Fruit fly (Drosophila melanogaster): ENCODE measurements around the gene CG6661.

CG6661 gene

DNA sequence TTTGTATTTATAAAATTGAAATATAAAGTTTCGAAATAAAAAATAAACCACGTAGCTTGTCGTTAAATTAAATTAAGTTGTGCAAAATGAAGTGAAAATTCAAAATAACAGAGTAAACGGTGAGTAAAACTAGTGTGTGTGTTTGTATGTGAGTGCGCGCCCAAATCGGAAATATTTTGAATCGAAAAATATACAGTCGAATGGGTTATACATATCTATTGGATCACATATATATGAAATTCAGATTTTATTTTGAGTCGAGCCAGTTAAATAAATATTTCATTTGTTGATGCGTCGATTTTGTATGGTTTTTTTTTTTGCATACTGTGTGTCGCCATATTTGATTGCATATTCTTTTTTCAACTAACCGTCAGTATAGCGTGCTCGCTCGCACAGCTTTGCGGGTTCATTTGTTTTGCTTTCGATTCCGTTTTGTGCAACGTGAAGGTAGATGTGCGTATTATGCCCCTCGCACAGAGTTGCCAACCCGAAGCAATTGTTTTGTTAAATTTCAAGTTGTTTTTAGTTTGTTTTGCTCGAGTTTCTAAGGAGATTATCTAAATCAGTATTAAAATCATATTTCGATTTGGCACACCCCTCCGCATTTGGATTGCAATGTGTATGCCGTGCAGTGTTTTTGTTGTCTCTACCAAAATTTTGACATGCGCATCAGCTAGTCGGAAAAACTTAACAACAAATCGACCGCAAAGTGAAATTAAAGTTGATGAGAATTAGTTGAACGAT is 31.1 kb upstream of the CG6661 start (continued):
- TF ChIP-seq sim (GFP tag; IDR thresholded peaks at IDR 0.05) (no peak), CG10654 (GFP tag; optimal IDR thresholded peaks at IDR 0.05) (no peak), eyg (GFP tag; optimal IDR thresholded peaks at IDR 0.05) (no peak), nerfin-1 (tag; optimal IDR thresholded peaks at IDR 0.05) (no peak), ind (GFP tag; optimal IDR thresholded peaks at IDR 0.05) (no peak), nom (GFP tag; optimal IDR thresholded peaks at IDR 0.05) (peak; percentile 37), Ravus (GFP tag; IDR thresholded peaks at IDR 0.05) (no peak), CG7963 (GFP tag; IDR thresholded peaks at IDR 0.05; ENCODE audit: partially characterized antibody) (no peak), CG4854 (GFP tag; optimal IDR thresholded peaks at IDR 0.05) (no peak), CG16779 (GFP tag; IDR thresholded peaks at IDR 0.05) (no peak), CG14441 (GFP tag; IDR thresholded peaks at IDR 0.05) (no peak), Dip3 (GFP tag; optimal IDR thresholded peaks at IDR 0.05) (peak; percentile 31), CG4360 (GFP tag; IDR thresholded peaks at IDR 0.05) (no peak), Lim3 (GFP tag; IDR thresholded peaks at IDR 0.05) (no peak), fd3F (GFP tag; optimal IDR thresholded peaks at IDR 0.05) (no peak), CG8089 (GFP tag; optimal IDR thresholded peaks at IDR 0.05) (no peak), CG8765 (GFP tag; IDR thresholded peaks at IDR 0.05) (no peak), gce (GFP tag; IDR thresholded peaks at IDR 0.05) (no peak), HHEX (GFP tag; optimal IDR thresholded peaks at IDR 0.05) (no peak), CG34376 (GFP tag; optimal IDR thresholded peaks at IDR 0.05) (no peak), CG1832 (GFP tag; optimal IDR thresholded peaks at IDR 0.05) (no peak), stwl (tag; optimal IDR thresholded peaks at IDR 0.05) (no peak), CG9727 (GFP tag; optimal IDR thresholded peaks at IDR 0.05) (no peak), CG18619 (GFP tag; optimal IDR thresholded peaks at IDR 0.05) (peak; percentile 12), Drgx (GFP tag; IDR thresholded peaks at IDR 0.05) (0 out of 2 replicates have a peak, but pooled peaks have one; percentile 21), CG12391 (tag; optimal IDR thresholded peaks at IDR 0.05) (no peak), CG15011 (GFP tag; optimal IDR thresholded peaks at IDR 0.05) (no peak), CG2120 (GFP tag; optimal IDR thresholded peaks at IDR 0.05) (peak; percentile 42), jigr1 (GFP tag; IDR thresholded peaks at IDR 0.05) (no peak), CG18476 (GFP tag; optimal IDR thresholded peaks at IDR 0.05) (no peak), Mad (GFP tag; optimal IDR thresholded peaks at IDR 0.05) (no peak), crp (GFP tag; optimal IDR thresholded peaks at IDR 0.05) (no peak), phol (tag; optimal IDR thresholded peaks at IDR 0.05) (peak; percentile 98), zfh2 (GFP tag; optimal IDR thresholded peaks at IDR 0.05) (no peak), pzg (GFP tag; optimal IDR thresholded peaks at IDR 0.05) (no peak), MESR4 (GFP tag; optimal IDR thresholded peaks at IDR 0.05) (no peak), CG31365 (tag; optimal IDR thresholded peaks at IDR 0.05) (no peak), cato (GFP tag; optimal IDR thresholded peaks at IDR 0.05; ENCODE audit: borderline replicate concordance) (no peak), C15 (GFP tag; IDR thresholded peaks at IDR 0.05) (no peak), Doc2 (GFP tag; IDR thresholded peaks at IDR 0.05) (no peak), Six4 (GFP tag; optimal IDR thresholded peaks at IDR 0.05) (no peak), CG17829 (tag; optimal IDR thresholded peaks at IDR 0.05) (no peak), CG6854 (GFP tag; optimal IDR thresholded peaks at IDR 0.05) (no peak), Pdp1 (GFP tag; optimal IDR thresholded peaks at IDR 0.05) (peak in 1 of 2 experiments; percentile 44), Nf-YC (tag; optimal IDR thresholded peaks at IDR 0.05) (no peak), toy (GFP tag; IDR thresholded peaks at IDR 0.05) (no peak), row (GFP tag; IDR thresholded peaks at IDR 0.05) (no peak), Nf-YB (GFP tag; optimal IDR thresholded peaks at IDR 0.05) (no peak), chm (GFP tag; IDR thresholded peaks at IDR 0.05) (no peak), schlank (tag; optimal IDR thresholded peaks at IDR 0.05) (no peak)
